Worm (Caenorhabditis elegans) whole organism, L1 larva: ENCODE data around the gene sqst-5.

Source experiments
- C04F5.9 ChIP-seq: sonication (generic microtip); optimal IDR thresholded peaks from 2 replicates; lab custom pipeline; 2016; ENCODE audit warnings: missing genetic modification characterization, missing compliant biosample characterization
- C16A3.4 ChIP-seq: fragments of 150-350 bp; optimal IDR thresholded peaks from 2 replicates; lab custom pipeline; 2014; ENCODE audit warnings: missing biosample characterization, missing genetic modification characterization
- F16B12.6 ChIP-seq: fragments of 150-350 bp; optimal IDR thresholded peaks from 2 replicates; lab custom pipeline; 2014; ENCODE audit warnings: missing biosample characterization, missing genetic modification characterization
- Y116A8C.19 ChIP-seq: sonication (generic microtip); optimal IDR thresholded peaks from 2 replicates; lab custom pipeline; 2016; ENCODE audit warnings: missing compliant biosample characterization, missing genetic modification characterization, borderline replicate concordance
- blmp-1 ChIP-seq: fragments of 150-350 bp; optimal IDR thresholded peaks from 2 replicates; lab custom pipeline; 2014; ENCODE audit warnings: missing biosample characterization, missing genetic modification characterization
- ceh-8 ChIP-seq: fragments of 200-800 bp; sonication (Bioruptor generic); optimal IDR thresholded peaks from 2 replicates; lab custom pipeline; 2018; ENCODE audit warnings: mild to moderate bottlenecking, missing genetic modification characterization, moderate library complexity, missing compliant biosample characterization
- ceh-82 ChIP-seq, 3 experiments: fragments of 150-350 bp in 1 of 3; sonication (generic microtip) in 2 of 3; optimal IDR thresholded peaks; 2 replicates each; lab custom pipeline; 2014 to 2017; ENCODE audit warnings: missing biosample characterization in 3 of 3, missing genetic modification characterization in 3 of 3
- ceh-88 ChIP-seq: fragments of 200-800 bp; sonication (Bioruptor generic); IDR thresholded peaks from 2 replicates; pipeline ENCODE4 v1.3.6; 2022; ENCODE audit warnings: missing genetic modification characterization, missing compliant biosample characterization
- ces-1 ChIP-seq: fragments of 150-350 bp; optimal IDR thresholded peaks from 2 replicates; lab custom pipeline; 2014; ENCODE audit warnings: missing biosample characterization, missing genetic modification reagents, missing genetic modification characterization
- dpl-1 ChIP-seq, 3 experiments: fragments of 150-350 bp in 2 of 3; sonication (generic microtip) in 1 of 3; optimal IDR thresholded peaks; 2 replicates each; lab custom pipeline; 2014 to 2017; ENCODE audit warnings: missing biosample characterization in 3 of 3, missing genetic modification characterization in 3 of 3, missing genetic modification reagents in 3 of 3
- efl-1 ChIP-seq, 4 experiments: fragments of 150-350 bp; optimal IDR thresholded peaks in 3 of 4; peaks in 1 of 4; 1 replicate in 1 of 4; 2 replicates in 3 of 4; lab custom pipeline; 2014; ENCODE audit warnings: missing biosample characterization in 2 of 4, missing genetic modification characterization in 2 of 4, missing genetic modification reagents in 2 of 4
- egl-13 ChIP-seq: sonication (generic microtip); optimal IDR thresholded peaks from 2 replicates; lab custom pipeline; 2016; ENCODE audit warnings: missing genotype, missing genetic modification reagents, missing genetic modification characterization, missing compliant biosample characterization
- elt-2 ChIP-seq: sonication (generic microtip); optimal IDR thresholded peaks from 2 replicates; lab custom pipeline; 2016; ENCODE audit warnings: missing genetic modification characterization, mild to moderate bottlenecking, inconsistent platforms, missing compliant biosample characterization, missing genetic modification reagents
- fkh-4 ChIP-seq: sonication (generic microtip); optimal IDR thresholded peaks from 2 replicates; lab custom pipeline; 2016; ENCODE audit warnings: missing compliant biosample characterization, missing genetic modification characterization, borderline replicate concordance
- fos-1 ChIP-seq: fragments of 150-350 bp; optimal IDR thresholded peaks from 2 replicates; lab custom pipeline; 2014; ENCODE audit warnings: missing biosample characterization, missing genetic modification characterization
- isw-1 ChIP-seq: fragments of 200-800 bp; sonication (Bioruptor generic); IDR thresholded peaks from 2 replicates; pipeline ENCODE4 v1.3.6; 2022; ENCODE audit warnings: missing genetic modification characterization, missing compliant biosample characterization
- lin-14 ChIP-seq: fragments of 200-800 bp; sonication (Bioruptor generic); optimal IDR thresholded peaks from 2 replicates; lab custom pipeline; 2018; ENCODE audit warnings: mild to moderate bottlenecking, missing genetic modification characterization, moderate library complexity, missing compliant biosample characterization
- lin-35 ChIP-seq, 2 experiments: fragments of 150-350 bp; optimal IDR thresholded peaks; 2 replicates each; lab custom pipeline; 2014; ENCODE audit warnings: missing biosample characterization in 2 of 2, missing genetic modification characterization in 2 of 2, missing genetic modification reagents in 2 of 2
- lin-39 ChIP-seq: fragments of 150-350 bp; optimal IDR thresholded peaks from 2 replicates; lab custom pipeline; 2014; ENCODE audit warnings: missing biosample characterization, missing genetic modification reagents, missing genetic modification characterization
- lsy-2 ChIP-seq, 2 experiments: fragments of 150-350 bp; optimal IDR thresholded peaks; 2 replicates each; lab custom pipeline; 2014; ENCODE audit warnings: missing biosample characterization in 2 of 2, missing genetic modification characterization in 2 of 2
- mdl-1 ChIP-seq, 2 experiments: fragments of 150-350 bp; optimal IDR thresholded peaks; 2 replicates each; lab custom pipeline; 2014 to 2017; ENCODE audit warnings: missing biosample characterization in 2 of 2, missing genetic modification characterization in 2 of 2, inconsistent platforms in 1 of 2
- nhr-19 ChIP-seq: fragments of 200-800 bp; sonication (Bioruptor generic); conservative IDR thresholded peaks from 2 replicates; pipeline ENCODE4 v1.3.6; 2022; ENCODE audit warnings: missing genetic modification characterization, missing compliant biosample characterization
- nhr-47 ChIP-seq: sonication (generic microtip); optimal IDR thresholded peaks from 2 replicates; lab custom pipeline; 2016; ENCODE audit warnings: mild to moderate bottlenecking, missing genetic modification characterization, moderate library complexity, missing compliant biosample characterization
- nhr-76 ChIP-seq: sonication (generic microtip); optimal IDR thresholded peaks from 2 replicates; lab custom pipeline; 2017; ENCODE audit warnings: missing biosample characterization, missing genetic modification characterization
- nhr-77 ChIP-seq: fragments of 150-350 bp; optimal IDR thresholded peaks from 2 replicates; lab custom pipeline; 2014; ENCODE audit warnings: missing biosample characterization, missing genetic modification characterization
- nhr-85 ChIP-seq: sonication (generic microtip); peaks from one replicate; lab custom pipeline; 2016; ENCODE audit warnings: missing genetic modification characterization, inconsistent platforms, missing compliant biosample characterization
- pag-3 ChIP-seq: sonication (generic microtip); optimal IDR thresholded peaks from 2 replicates; lab custom pipeline; 2017; ENCODE audit warnings: missing genetic modification characterization, mild to moderate bottlenecking, missing compliant biosample characterization, antibody characterized with exemption, borderline replicate concordance; ENCODE audit not compliant: insufficient read depth
- rnt-1 ChIP-seq: sonication (generic microtip); optimal IDR thresholded peaks from 2 replicates; lab custom pipeline; 2016; ENCODE audit warnings: mild to moderate bottlenecking, missing genetic modification characterization, moderate library complexity, missing compliant biosample characterization
- skn-1 ChIP-seq: fragments of 150-350 bp; optimal IDR thresholded peaks from 2 replicates; lab custom pipeline; 2014; ENCODE audit warnings: missing biosample characterization, missing genetic modification characterization
- sptf-1 ChIP-seq: fragments of 150-350 bp; optimal IDR thresholded peaks from 2 replicates; lab custom pipeline; 2014; ENCODE audit warnings: missing biosample characterization, missing genetic modification characterization
- sup-37 ChIP-seq: fragments of 200-800 bp; sonication (Bioruptor generic); optimal IDR thresholded peaks from 2 replicates; lab custom pipeline; 2018; ENCODE audit warnings: mild to moderate bottlenecking, missing genetic modification characterization, missing compliant biosample characterization
- swsn-7 ChIP-seq: sonication (generic microtip); optimal IDR thresholded peaks from 2 replicates; lab custom pipeline; 2016; ENCODE audit warnings: missing genetic modification characterization, missing compliant biosample characterization
- tbx-2 ChIP-seq: sonication (generic microtip); optimal IDR thresholded peaks from 2 replicates; lab custom pipeline; 2016; ENCODE audit warnings: missing genetic modification characterization, missing compliant biosample characterization
- tlp-1 ChIP-seq: fragments of 150-350 bp; optimal IDR thresholded peaks from 2 replicates; lab custom pipeline; 2014; ENCODE audit warnings: missing biosample characterization, missing genetic modification characterization
- unc-130 ChIP-seq: fragments of 150-350 bp; optimal IDR thresholded peaks from 2 replicates; lab custom pipeline; 2017; ENCODE audit warnings: missing biosample characterization, missing genetic modification characterization, inconsistent platforms
- vab-15 ChIP-seq: sonication (generic microtip); optimal IDR thresholded peaks from 2 replicates; lab custom pipeline; 2017; ENCODE audit warnings: missing genotype, mild to moderate bottlenecking, missing genetic modification characterization, missing compliant biosample characterization
- xbp-1 ChIP-seq: sonication (generic microtip); optimal IDR thresholded peaks from 2 replicates; lab custom pipeline; 2016; ENCODE audit warnings: missing genetic modification characterization, missing compliant biosample characterization
- ztf-4 ChIP-seq: fragments of 150-350 bp; optimal IDR thresholded peaks from 2 replicates; lab custom pipeline; 2014; ENCODE audit warnings: missing biosample characterization, missing genetic modification characterization

Gene sqst-5

DNA sequence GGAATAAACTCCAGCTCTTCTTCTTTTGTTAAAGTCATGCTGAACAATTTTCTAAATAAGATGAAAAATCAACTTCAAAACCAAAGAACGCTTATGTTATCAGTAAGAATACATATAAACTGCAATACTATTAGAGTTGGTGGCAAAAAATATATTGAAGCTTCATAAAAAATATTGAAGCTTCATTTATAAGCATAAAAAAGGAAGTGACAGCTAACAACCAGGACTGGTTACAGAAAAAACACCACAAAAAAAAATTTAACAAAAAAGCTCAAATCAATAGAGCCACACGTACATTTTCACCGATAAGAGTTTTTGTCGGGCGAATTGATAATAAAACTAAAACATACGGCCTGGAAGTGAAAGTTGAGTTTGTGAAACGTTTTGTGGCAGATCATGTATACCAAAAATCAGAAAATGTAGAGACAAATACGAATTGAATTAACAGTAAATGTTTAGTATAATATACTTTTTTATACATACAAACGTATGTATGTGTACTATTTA lies at the start of gene sqst-5:
Gene sqst-5, minus strand, starts transcription at position 51 of the 507 bp plus-strand sequence.
- no peak for TF ChIP-seq ceh-88 (GFP tag; lab: Robert Waterston, UW)
- peak; percentile 36 for TF ChIP-seq elt-2 (tag; lab: Kevin White, UChicago)

DNA sequence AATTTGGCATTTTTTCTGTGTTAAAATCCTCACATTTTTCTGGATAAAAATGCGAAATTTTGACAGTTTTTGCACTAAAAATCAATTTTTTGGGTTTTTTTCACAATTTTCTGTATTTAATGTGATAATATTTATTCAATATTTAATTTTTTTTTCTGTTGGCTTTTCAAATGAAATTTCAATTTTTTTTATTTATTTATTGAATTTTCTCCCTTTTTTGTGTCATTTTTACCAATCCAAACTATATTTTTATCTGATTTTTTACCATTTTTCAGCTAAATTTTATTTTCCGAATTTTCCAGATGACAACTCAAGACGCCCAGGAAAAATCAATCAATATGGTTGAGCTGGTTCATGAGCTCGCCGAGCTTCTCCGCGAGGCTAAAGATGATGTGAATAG lies 46.7 kb upstream of the sqst-5 start, which contains the start of gene F40G9.17:
Gene F40G9.17, plus strand, starts transcription at position 301 of the 400 bp plus-strand sequence.
- TF ChIP-seq mdl-1 (tag; optimal IDR thresholded peaks at IDR 0.05; lab: Kevin White, UChicago) (no peak), nhr-85 (tag; lab: Kevin White, UChicago) (peak; percentile 10)

DNA sequence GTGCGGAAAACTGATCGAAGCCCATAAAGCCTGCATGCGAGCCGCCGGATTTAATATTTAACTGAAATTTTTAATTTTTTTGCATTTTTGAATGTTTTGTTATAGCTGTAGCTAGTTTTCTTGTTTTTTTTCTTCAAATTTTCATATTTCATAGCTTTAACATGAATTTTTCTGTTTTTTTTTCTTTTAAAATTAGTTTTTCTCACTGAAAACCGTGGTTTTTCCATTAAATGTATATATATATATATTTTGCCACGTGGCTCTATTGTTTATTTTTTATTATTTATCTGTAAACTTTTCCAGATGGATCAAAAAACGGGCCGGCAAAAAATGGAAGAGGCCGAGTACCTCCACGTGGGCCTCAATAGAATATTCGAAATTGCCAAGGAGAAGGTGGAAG lies 44.4 kb upstream of the sqst-5 start, which contains the start of gene sec-20:
Gene sec-20, plus strand, starts transcription at position 301 of the 400 bp plus-strand sequence.
- TF ChIP-seq nhr-77 (tag; lab: Kevin White, UChicago) = no peak
- no peak for TF ChIP-seq unc-130 (tag; lab: Kevin White, UChicago)

DNA sequence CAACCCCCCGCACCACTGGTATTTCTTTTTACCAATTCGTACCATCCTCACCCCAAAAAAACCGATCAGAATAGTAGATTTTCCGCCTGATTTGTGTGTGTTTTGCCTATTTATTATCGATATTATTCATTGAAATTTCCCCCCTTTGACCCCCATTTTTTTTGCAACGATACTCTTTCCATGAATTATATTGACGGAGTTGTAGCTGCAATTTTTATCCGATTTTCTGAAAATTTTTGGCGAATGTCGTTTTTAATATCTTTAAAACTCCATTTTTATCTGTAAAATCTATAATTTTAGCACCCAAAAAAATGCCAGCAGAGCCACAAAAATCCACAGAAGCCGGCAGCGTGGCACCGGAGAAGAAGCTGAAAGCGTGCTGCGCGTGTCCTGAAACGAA lies 43.3 kb upstream of the sqst-5 start, which contains the start of gene cox-17:
Gene cox-17, plus strand, starts transcription at position 301 of the 400 bp plus-strand sequence.
- TF ChIP-seq fos-1 (tag; lab: Kevin White, UChicago) = no peak
- no peak for TF ChIP-seq nhr-76 (tag; lab: Kevin White, UChicago)
- no peak for TF ChIP-seq pag-3 (tag; lab: Kevin White, UChicago)
- TF ChIP-seq swsn-7 = no peak
- TF ChIP-seq sup-37 (GFP tag; lab: Kevin White, UChicago) = no peak
- no peak for TF ChIP-seq C04F5.9 (tag; lab: Kevin White, UChicago)
- no peak for TF ChIP-seq ztf-4
- no peak for TF ChIP-seq blmp-1 (tag; lab: Kevin White, UChicago)
- no peak for TF ChIP-seq efl-1 (optimal IDR thresholded peaks at IDR 0.05; lab: Kevin White, UChicago)
- TF ChIP-seq efl-1 (GFP tag; optimal IDR thresholded peaks at IDR 0.05 in 1 of 2; lab: Kevin White, UChicago) = no peak
- no peak for TF ChIP-seq dpl-1 (GFP tag; optimal IDR thresholded peaks at IDR 0.05; lab: Kevin White, UChicago)
- no peak for TF ChIP-seq unc-130 (tag; lab: Kevin White, UChicago)
- TF ChIP-seq fkh-4 = no peak
- no peak for TF ChIP-seq egl-13 (tag; lab: Kevin White, UChicago)
- TF ChIP-seq rnt-1 (tag; lab: Kevin White, UChicago) = no peak
- TF ChIP-seq ceh-88 (GFP tag; lab: Robert Waterston, UW) = no peak

DNA sequence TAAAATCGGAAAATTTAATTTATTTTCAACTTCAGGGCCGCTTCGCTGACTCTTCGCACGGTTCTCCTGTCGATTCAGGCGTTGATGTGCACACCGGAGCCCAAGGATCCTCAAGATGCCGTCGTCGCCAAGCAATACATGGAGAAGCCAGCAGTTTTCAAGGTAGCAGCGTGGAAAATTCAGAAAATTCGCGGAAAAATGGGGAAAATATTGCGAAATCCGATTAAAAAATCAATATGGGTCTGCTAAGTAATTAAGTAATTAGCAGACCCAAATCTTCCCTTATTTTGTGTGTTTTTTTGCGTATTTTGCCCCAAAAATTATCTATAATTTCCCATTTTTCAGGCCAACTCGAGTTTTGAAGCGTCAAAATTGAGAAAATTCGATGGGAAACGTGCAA lies 41.9 kb upstream of the sqst-5 start:
- TF ChIP-seq F16B12.6 (tag; lab: Kevin White, UChicago) = no peak
- TF ChIP-seq nhr-19 = no peak
- TF ChIP-seq pag-3 (tag; lab: Kevin White, UChicago) = no peak
- no peak for TF ChIP-seq rnt-1 (tag; lab: Kevin White, UChicago)
- no peak for TF ChIP-seq blmp-1 (tag; lab: Kevin White, UChicago)
- TF ChIP-seq lin-35 (GFP tag; optimal IDR thresholded peaks at IDR 0.05; lab: Kevin White, UChicago) = no peak
- TF ChIP-seq Y116A8C.19 (tag; lab: Kevin White, UChicago) = no peak
- TF ChIP-seq isw-1 (GFP tag; lab: Robert Waterston, UW) = no peak
- TF ChIP-seq vab-15 (tag; lab: Kevin White, UChicago) = no peak
- TF ChIP-seq lin-14 (GFP tag; lab: Kevin White, UChicago) = no peak
- no peak for TF ChIP-seq ceh-82 (tag; optimal IDR thresholded peaks at IDR 0.05; lab: Kevin White, UChicago)
- no peak for TF ChIP-seq sptf-1 (tag; lab: Kevin White, UChicago)
- TF ChIP-seq nhr-85 (tag; lab: Kevin White, UChicago) = no peak
- TF ChIP-seq skn-1 (tag; lab: Kevin White, UChicago) = no peak

DNA sequence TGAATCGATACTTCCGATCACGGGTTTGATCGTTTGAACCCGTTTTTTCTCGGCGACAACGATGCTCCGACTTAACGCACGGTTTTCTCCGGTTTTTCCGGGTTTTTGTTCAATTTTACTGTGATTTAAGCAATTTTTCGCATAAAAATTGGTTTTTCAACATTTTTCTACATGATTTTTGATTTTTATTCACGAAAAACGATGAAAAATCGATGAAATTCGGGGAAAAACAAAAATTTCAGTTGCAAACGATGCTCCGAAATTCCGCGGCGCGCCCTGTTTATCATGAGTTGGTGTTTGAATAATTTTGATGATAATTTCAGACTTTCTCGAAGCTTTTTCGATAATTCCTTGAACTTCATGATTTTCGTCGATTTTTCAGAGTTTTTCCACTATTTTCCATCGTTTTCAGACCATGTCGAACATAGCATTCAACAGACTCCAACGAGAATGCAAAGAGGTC lies 41.0 kb upstream of the sqst-5 start, which contains the start of gene ubc-20:
Gene ubc-20, plus strand, starts transcription at position 413 of the 463 bp plus-strand sequence.
- no peak for TF ChIP-seq tlp-1 (tag; lab: Kevin White, UChicago)
- TF ChIP-seq tbx-2 (tag; lab: Kevin White, UChicago) = peak; percentile 22
- TF ChIP-seq F16B12.6 (tag; lab: Kevin White, UChicago) = no peak
- no peak for TF ChIP-seq nhr-77 (tag; lab: Kevin White, UChicago)
- no peak for TF ChIP-seq lin-39 (tag; lab: Kevin White, UChicago)
- TF ChIP-seq skn-1 (tag; lab: Kevin White, UChicago) = peak; percentile 74
- peak; percentile 7 for TF ChIP-seq xbp-1 (tag; lab: Kevin White, UChicago)
- no peak for TF ChIP-seq fos-1 (tag; lab: Kevin White, UChicago)
- TF ChIP-seq dpl-1 (GFP tag; optimal IDR thresholded peaks at IDR 0.05; lab: Kevin White, UChicago) = peak in 2 of 3 experiments; percentile 24 to 50
- peak; percentile 12 for TF ChIP-seq blmp-1 (tag; lab: Kevin White, UChicago)
- no peak for TF ChIP-seq ces-1
- TF ChIP-seq nhr-19 = no peak
- TF ChIP-seq sup-37 (GFP tag; lab: Kevin White, UChicago) = no peak
- TF ChIP-seq nhr-47 = peak; percentile 39
- TF ChIP-seq ceh-8 = no peak
- peak; percentile 12 to 39 for TF ChIP-seq efl-1 (optimal IDR thresholded peaks at IDR 0.05; lab: Kevin White, UChicago)
- TF ChIP-seq efl-1 (GFP tag; optimal IDR thresholded peaks at IDR 0.05 in 1 of 2; lab: Kevin White, UChicago) = peak; percentile 20 to 34
- TF ChIP-seq lsy-2 (tag; optimal IDR thresholded peaks at IDR 0.05; lab: Kevin White, UChicago) = peak; percentile 21 to 57
- no peak for TF ChIP-seq ceh-88 (GFP tag; lab: Robert Waterston, UW)
- no peak for TF ChIP-seq fkh-4
- peak; percentile 22 for TF ChIP-seq C16A3.4
